Worm (Caenorhabditis elegans) whole organism, L2 larva: Measurements from ENCODE around the gene nlp-11.

ENCODE experiments used
- C34F6.9 ChIP-seq: fragments of 150-350 bp; optimal IDR thresholded peaks from 2 replicates; lab custom pipeline; 2014; ENCODE audit warnings: missing biosample characterization, missing genetic modification characterization
- F13H6.1 ChIP-seq: sonication (generic microtip); optimal IDR thresholded peaks from 2 replicates; lab custom pipeline; 2016; ENCODE audit warnings: missing genetic modification characterization, missing compliant biosample characterization
- R02D3.7 ChIP-seq: fragments of 150-350 bp; optimal IDR thresholded peaks from 2 replicates; lab custom pipeline; 2014; ENCODE audit warnings: missing biosample characterization, missing genetic modification characterization
- ZK546.5 ChIP-seq: sonication (generic microtip); optimal IDR thresholded peaks from 2 replicates; lab custom pipeline; 2017; ENCODE audit warnings: missing biosample characterization, missing genetic modification characterization
- ama-1 ChIP-seq: fragments of 150-350 bp; optimal IDR thresholded peaks from 2 replicates; lab custom pipeline; 2018; ENCODE audit warnings: inconsistent platforms
- blmp-1 ChIP-seq: sonication (generic microtip); optimal IDR thresholded peaks from 2 replicates; lab custom pipeline; 2017; ENCODE audit warnings: missing genetic modification characterization, mild to moderate bottlenecking, missing compliant biosample characterization, antibody characterized with exemption, moderate library complexity; ENCODE audit not compliant: insufficient read depth
- ceh-16 ChIP-seq: fragments of 150-350 bp; optimal IDR thresholded peaks from 2 replicates; lab custom pipeline; 2014; ENCODE audit warnings: missing biosample characterization, missing genetic modification characterization
- ceh-82 ChIP-seq: fragments of 150-350 bp; optimal IDR thresholded peaks from 2 replicates; lab custom pipeline; 2014; ENCODE audit warnings: missing biosample characterization, missing genetic modification characterization
- crh-2 ChIP-seq: sonication (generic microtip); optimal IDR thresholded peaks from 2 replicates; lab custom pipeline; 2017; ENCODE audit warnings: missing biosample characterization, missing genetic modification characterization
- dmd-4 ChIP-seq: sonication (generic microtip); optimal IDR thresholded peaks from 2 replicates; lab custom pipeline; 2017; ENCODE audit warnings: missing biosample characterization, missing genetic modification characterization
- egl-27 ChIP-seq: sonication (generic microtip); optimal IDR thresholded peaks from 3 replicates; lab custom pipeline; 2017; ENCODE audit warnings: missing biosample characterization, missing genetic modification reagents, missing genetic modification characterization
- elt-3 ChIP-seq: sonication (generic microtip); optimal IDR thresholded peaks from 2 replicates; lab custom pipeline; 2017; ENCODE audit warnings: missing biosample characterization, missing genetic modification characterization
- fos-1 ChIP-seq: fragments of 150-350 bp; optimal IDR thresholded peaks from 2 replicates; lab custom pipeline; 2014; ENCODE audit warnings: missing biosample characterization, missing genetic modification characterization
- lin-13 ChIP-seq: fragments of 150-350 bp; optimal IDR thresholded peaks from 2 replicates; lab custom pipeline; 2014; ENCODE audit warnings: missing biosample characterization, missing genetic modification reagents, missing genetic modification characterization
- lin-39 ChIP-seq: fragments of 150-350 bp; optimal IDR thresholded peaks from 2 replicates; lab custom pipeline; 2014; ENCODE audit warnings: missing biosample characterization, missing genetic modification reagents, missing genetic modification characterization
- nhr-12 ChIP-seq: fragments of 150-350 bp; optimal IDR thresholded peaks from 2 replicates; lab custom pipeline; 2014; ENCODE audit warnings: missing biosample characterization, missing genetic modification characterization
- nhr-129 ChIP-seq: fragments of 150-350 bp; optimal IDR thresholded peaks from 2 replicates; lab custom pipeline; 2014; ENCODE audit warnings: missing biosample characterization, missing genetic modification characterization
- nhr-21 ChIP-seq: fragments of 150-350 bp; optimal IDR thresholded peaks from 2 replicates; lab custom pipeline; 2014; ENCODE audit warnings: missing biosample characterization, missing genetic modification characterization
- nhr-237 ChIP-seq: fragments of 150-350 bp; optimal IDR thresholded peaks from 2 replicates; lab custom pipeline; 2014; ENCODE audit warnings: missing biosample characterization, missing genetic modification characterization
- nhr-25 ChIP-seq: fragments of 150-350 bp; sonication (generic microtip); optimal IDR thresholded peaks from 3 replicates; lab custom pipeline; 2014; ENCODE audit warnings: missing biosample characterization, missing genetic modification characterization
- nhr-6 ChIP-seq: fragments of 150-350 bp; optimal IDR thresholded peaks from 2 replicates; lab custom pipeline; 2014; ENCODE audit warnings: missing biosample characterization, missing genetic modification characterization
- nhr-77 ChIP-seq: fragments of 150-350 bp; optimal IDR thresholded peaks from 2 replicates; lab custom pipeline; 2014; ENCODE audit warnings: missing biosample characterization, missing genetic modification characterization
- peb-1 ChIP-seq: fragments of 150-350 bp; optimal IDR thresholded peaks from 2 replicates; lab custom pipeline; 2014; ENCODE audit warnings: missing biosample characterization, missing genetic modification characterization
- sem-4 ChIP-seq: fragments of 150-350 bp; optimal IDR thresholded peaks from 2 replicates; lab custom pipeline; 2014; ENCODE audit warnings: missing biosample characterization, missing genetic modification reagents, missing genetic modification characterization
- skn-1 ChIP-seq: sonication (generic microtip); optimal IDR thresholded peaks from 2 replicates; lab custom pipeline; 2017; ENCODE audit warnings: missing biosample characterization, missing genetic modification characterization
- sma-3 ChIP-seq: sonication (generic microtip); optimal IDR thresholded peaks from 2 replicates; lab custom pipeline; 2016; ENCODE audit warnings: missing genetic modification reagents, missing genetic modification characterization, missing compliant biosample characterization
- sma-9 ChIP-seq, 2 experiments: fragments of 150-350 bp in 1 of 2; sonication (generic microtip) in 1 of 2; optimal IDR thresholded peaks; 2 replicates each; lab custom pipeline; 2014 to 2016; ENCODE audit warnings: missing genetic modification characterization in 2 of 2, mild to moderate bottlenecking in 1 of 2, missing biosample characterization in 1 of 2, missing compliant biosample characterization in 1 of 2, missing genetic modification reagents in 1 of 2, moderate library complexity in 1 of 2
- snpc-4 ChIP-seq: fragments of 150-350 bp; optimal IDR thresholded peaks from 2 replicates; lab custom pipeline; 2014; ENCODE audit warnings: missing biosample characterization, missing genetic modification characterization
- unc-55 ChIP-seq: fragments of 150-350 bp; sonication (generic microtip); optimal IDR thresholded peaks from 3 replicates; lab custom pipeline; 2014; ENCODE audit warnings: missing biosample characterization, missing genetic modification reagents, missing genetic modification characterization
- zag-1 ChIP-seq: fragments of 150-350 bp; optimal IDR thresholded peaks from 2 replicates; lab custom pipeline; 2014; ENCODE audit warnings: missing biosample characterization, missing genetic modification characterization
- ztf-11 ChIP-seq: sonication (generic microtip); optimal IDR thresholded peaks from 2 replicates; lab custom pipeline; 2017; ENCODE audit warnings: missing biosample characterization, missing genetic modification characterization
- ztf-4 ChIP-seq: fragments of 150-350 bp; optimal IDR thresholded peaks from 2 replicates; lab custom pipeline; 2014; ENCODE audit warnings: missing biosample characterization, missing genetic modification characterization

nlp-11 gene

DNA sequence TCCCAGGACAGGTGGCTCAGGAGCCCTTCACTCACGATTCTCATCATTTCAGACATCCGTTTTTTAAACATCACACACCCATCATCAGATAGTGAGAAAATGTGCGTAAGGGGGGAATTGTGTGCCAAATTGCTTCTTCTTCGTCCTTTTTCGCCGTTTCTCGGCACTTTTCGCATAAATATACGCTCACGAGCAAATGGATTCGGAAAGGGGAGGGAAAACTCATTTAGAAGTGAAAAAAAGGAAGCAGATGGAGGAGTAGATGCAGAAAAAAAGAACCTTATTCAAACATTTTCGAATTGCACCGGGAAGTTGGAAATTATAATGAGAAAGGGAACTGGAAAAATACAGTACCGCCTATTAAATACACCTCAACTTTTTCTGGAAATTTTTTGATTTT lies 9.7 kb downstream of the nlp-11 start:
- no peak for TF ChIP-seq ceh-16
- TF ChIP-seq nhr-25 (tag; lab: Kevin White, UChicago) = no peak
- no peak for TF ChIP-seq lin-13 (GFP tag; lab: Kevin White, UChicago)
- TF ChIP-seq R02D3.7 (tag; lab: Kevin White, UChicago) = no peak
- no peak for TF ChIP-seq ZK546.5 (tag; lab: Kevin White, UChicago)
- no peak for TF ChIP-seq nhr-237
- no peak for TF ChIP-seq sem-4 (tag; lab: Kevin White, UChicago)
- TF ChIP-seq nhr-129 (tag; lab: Kevin White, UChicago) = no peak
- no peak for TF ChIP-seq egl-27
- TF ChIP-seq sma-9 (GFP tag; optimal IDR thresholded peaks at IDR 0.05; lab: Kevin White, UChicago) = no peak
- no peak for TF ChIP-seq sma-9 (tag; optimal IDR thresholded peaks at IDR 0.05; lab: Kevin White, UChicago)
- TF ChIP-seq nhr-12 (tag; lab: Kevin White, UChicago) = no peak
- no peak for TF ChIP-seq F13H6.1 (tag; lab: Kevin White, UChicago)
- no peak for TF ChIP-seq nhr-6 (tag; lab: Kevin White, UChicago)
- TF ChIP-seq ceh-82 = no peak
- TF ChIP-seq dmd-4 (tag; lab: Kevin White, UChicago) = no peak
- TF ChIP-seq unc-55 (GFP tag; lab: Kevin White, UChicago) = no peak

DNA sequence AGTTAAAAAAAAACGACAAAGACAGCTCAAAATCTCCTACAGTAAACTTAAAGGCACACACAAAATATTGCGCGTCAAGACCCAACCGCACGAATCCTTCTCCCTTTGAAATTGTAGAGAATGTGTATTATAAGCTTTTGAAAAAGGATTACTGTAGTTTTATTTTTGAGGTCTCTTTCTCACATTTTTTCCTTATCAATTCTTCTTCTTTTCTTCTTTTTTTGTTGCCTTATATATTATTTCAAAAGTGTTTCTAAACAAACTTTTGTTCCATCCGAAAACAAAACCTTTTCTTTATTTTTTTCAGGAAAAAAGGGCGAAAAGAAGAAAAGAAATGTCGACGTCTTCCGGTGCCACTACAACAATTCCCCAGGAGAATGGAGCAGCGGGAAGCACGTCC lies 11.2 kb downstream of the nlp-11 start, which contains the start of gene ZK1320.13:
TSS of gene ZK1320.13 (plus strand) at position 301 of the 400 bp plus-strand sequence.
- TF ChIP-seq snpc-4 (tag; lab: Kevin White, UChicago) (no peak), fos-1 (tag; lab: Kevin White, UChicago) (no peak), blmp-1 (no peak), elt-3 (tag; lab: Kevin White, UChicago) (no peak)
- TF ChIP-seq, all 48 proteins: peak for 0

DNA sequence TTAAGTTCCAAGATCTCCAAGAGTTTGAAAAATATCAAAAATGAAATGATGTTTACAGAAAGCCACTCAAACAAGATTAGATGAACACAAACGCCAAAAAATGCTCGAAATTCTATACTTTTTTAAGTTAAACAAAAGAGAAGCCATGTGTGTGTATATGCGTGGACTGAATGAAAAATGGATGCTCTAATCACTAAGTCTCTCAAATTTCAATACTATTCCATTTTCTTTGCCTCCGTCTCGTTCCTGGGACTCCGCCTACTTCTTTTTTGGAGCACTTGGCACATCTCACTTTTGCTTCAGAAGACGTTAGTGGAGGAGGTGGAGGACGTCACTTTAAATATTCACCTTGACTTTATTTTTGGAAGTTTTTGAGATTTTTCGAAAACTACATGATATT lies 11.9 kb downstream of the nlp-11 start:
- TF ChIP-seq nhr-25 (tag; lab: Kevin White, UChicago) = no peak
- peak; percentile 65 for TF ChIP-seq unc-55 (GFP tag; lab: Kevin White, UChicago)
- TF ChIP-seq nhr-12 (tag; lab: Kevin White, UChicago) = no peak
- peak; percentile 34 for TF ChIP-seq C34F6.9

DNA sequence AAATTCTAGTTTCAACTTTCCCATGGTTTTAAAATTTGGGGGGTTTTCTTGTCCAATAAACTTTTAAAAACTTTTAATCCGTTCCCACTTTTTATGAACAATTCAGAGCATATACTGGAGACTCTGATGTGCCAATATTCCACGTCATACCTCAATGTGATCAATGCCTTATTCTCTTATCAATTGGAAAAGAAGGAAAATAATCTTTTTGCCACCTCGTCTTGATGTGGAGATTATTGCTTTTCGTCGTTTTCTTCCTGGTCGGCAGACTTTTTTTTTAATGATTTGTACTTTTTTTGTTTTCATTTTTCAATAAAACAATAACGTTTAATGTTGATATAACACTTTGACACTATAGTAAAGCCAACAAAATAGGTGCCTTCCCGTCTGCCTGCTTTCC lies 14.3 kb downstream of the nlp-11 start:
- TF ChIP-seq fos-1 (tag; lab: Kevin White, UChicago) (peak; percentile 40), peb-1 (tag; lab: Kevin White, UChicago) (no peak), crh-2 (tag; lab: Kevin White, UChicago) (peak; percentile 50)

- TF ChIP-seq peb-1 (tag; lab: Kevin White, UChicago) (no peak), ztf-11 (tag; lab: Kevin White, UChicago) (no peak), nhr-77 (tag; lab: Kevin White, UChicago) (no peak), skn-1 (tag; lab: Kevin White, UChicago) (no peak), elt-3 (tag; lab: Kevin White, UChicago) (no peak), lin-39 (tag; lab: Kevin White, UChicago) (no peak)
Observed at ce11 chrII:9674678-9675077, 17.1 kb downstream of the nlp-11 start, which contains the start of gene arc-1. Gene arc-1 (plus strand): TSS chrII:9674978.

- TF ChIP-seq nhr-21 (tag; lab: Kevin White, UChicago) = no peak
- TF ChIP-seq ama-1 (lab: Kevin White, UChicago) = no peak
- no peak for TF ChIP-seq sma-3
- TF ChIP-seq F13H6.1 (tag; lab: Kevin White, UChicago) = no peak
- no peak for TF ChIP-seq zag-1
- no peak for TF ChIP-seq dmd-4 (tag; lab: Kevin White, UChicago)
- TF ChIP-seq ztf-4 (tag; lab: Kevin White, UChicago) = no peak
- no peak for TF ChIP-seq C34F6.9
- TF ChIP-seq ztf-11 (tag; lab: Kevin White, UChicago) = no peak
Observed at ce11 chrII:9671308-9671707, 20.4 kb downstream of the nlp-11 start, which contains the start of gene ZK1320.7. Gene ZK1320.7 (plus strand): TSS chrII:9671608.
